Fruit fly (Drosophila melanogaster) whole organism, embryonic: ENCODE data around the gene CG42393.

Experiments
- Atf-2 ChIP-seq: fragments of 200-800 bp; sonication (Bioruptor generic); optimal IDR thresholded peaks from 2 replicates; lab custom pipeline; 2016; ENCODE audit warnings: missing biosample characterization, missing genetic modification characterization
- CG11560 ChIP-seq: fragments of 200-800 bp; sonication (Bioruptor generic); IDR thresholded peaks from 3 replicates; pipeline ENCODE4 v1.3.6; 2022; ENCODE audit warnings: missing biosample characterization, missing genetic modification characterization
- CG13624 ChIP-seq: fragments of 200-800 bp; sonication (Bioruptor generic); optimal IDR thresholded peaks from 2 replicates; lab custom pipeline; 2016; ENCODE audit warnings: missing biosample characterization, missing genetic modification characterization
- CG14014 ChIP-seq: fragments of 200-800 bp; sonication (Bioruptor generic); IDR thresholded peaks from 2 replicates; pipeline ENCODE4 v1.3.6; 2022; ENCODE audit warnings: missing biosample characterization, missing genetic modification characterization
- CG15269 ChIP-seq: fragments of 200-800 bp; sonication (Bioruptor generic); optimal IDR thresholded peaks from 2 replicates; lab custom pipeline; 2018; ENCODE audit warnings: missing biosample characterization, mild to moderate bottlenecking, missing genetic modification characterization, moderate library complexity
- CG16779 ChIP-seq: fragments of 200-800 bp; sonication (Bioruptor generic); IDR thresholded peaks from 2 replicates; pipeline ENCODE4 v1.3.6; 2022; ENCODE audit warnings: missing biosample characterization, missing genetic modification characterization
- CG1792 ChIP-seq: fragments of 200-800 bp; sonication (Bioruptor generic); optimal IDR thresholded peaks from 2 replicates; lab custom pipeline; 2016; ENCODE audit warnings: missing biosample characterization, missing genetic modification characterization
- CG18476 ChIP-seq: fragments of 200-800 bp; sonication (Bioruptor generic); optimal IDR thresholded peaks from 2 replicates; lab custom pipeline; 2016; ENCODE audit warnings: missing biosample characterization, mild to moderate bottlenecking, missing genetic modification characterization
- CG18599 ChIP-seq: fragments of 200-800 bp; sonication (Bioruptor generic); optimal IDR thresholded peaks from 3 replicates; lab custom pipeline; 2017; ENCODE audit warnings: missing biosample characterization, missing genetic modification characterization, mild to moderate bottlenecking, moderate library complexity, missing genetic modification reagents
- CG30403 ChIP-seq: fragments of 200-800 bp; sonication (Bioruptor generic); optimal IDR thresholded peaks from 3 replicates; lab custom pipeline; 2016; ENCODE audit warnings: missing biosample characterization, missing genetic modification characterization
- CG4404 ChIP-seq: fragments of 200-800 bp; sonication (Bioruptor generic); IDR thresholded peaks from 2 replicates; pipeline ENCODE4 v1.3.6; 2022; ENCODE audit warnings: missing biosample characterization, missing genetic modification characterization
- CG5953 ChIP-seq: fragments of 200-800 bp; sonication (Bioruptor generic); IDR thresholded peaks from 2 replicates; pipeline ENCODE4 v1.3.6; 2022; ENCODE audit warnings: missing biosample characterization, missing genetic modification characterization
- CG6175 ChIP-seq: fragments of 200-800 bp; sonication (Bioruptor generic); IDR thresholded peaks from 3 replicates; pipeline ENCODE4 v1.3.6; 2022; ENCODE audit warnings: missing biosample characterization, missing genetic modification characterization
- CG6272 ChIP-seq: fragments of 200-800 bp; sonication (Bioruptor generic); IDR thresholded peaks from 2 replicates; pipeline ENCODE4 v1.3.6; 2022; ENCODE audit warnings: missing biosample characterization, missing genetic modification characterization
- CG8924 ChIP-seq: fragments of 200-800 bp; optimal IDR thresholded peaks from 3 replicates; lab custom pipeline; 2019; ENCODE audit warnings: missing biosample characterization, mild to moderate bottlenecking, missing genetic modification characterization, moderate library complexity
- CHES-1-like ChIP-seq: fragments of 200-800 bp; sonication (Bioruptor generic); optimal IDR thresholded peaks from 2 replicates; lab custom pipeline; 2016; ENCODE audit warnings: missing biosample characterization, missing genetic modification characterization
- CkIIα-i1 ChIP-seq: fragments of 200-800 bp; sonication (Bioruptor generic); IDR thresholded peaks from 2 replicates; pipeline ENCODE4 v1.3.6; 2022; ENCODE audit warnings: missing biosample characterization, missing genetic modification characterization
- ERR ChIP-seq: fragments of 200-800 bp; sonication (Bioruptor generic); optimal IDR thresholded peaks from 2 replicates; lab custom pipeline; 2016; ENCODE audit warnings: missing biosample characterization, missing genetic modification characterization
- Gsc ChIP-seq: fragments of 200-800 bp; sonication (Bioruptor generic); IDR thresholded peaks from 2 replicates; pipeline ENCODE4 v1.3.6; 2022; ENCODE audit warnings: missing biosample characterization, missing genetic modification characterization
- HmgD ChIP-seq: fragments of 200-800 bp; sonication (Bioruptor generic); optimal IDR thresholded peaks from 3 replicates; lab custom pipeline; 2016; ENCODE audit warnings: missing biosample characterization, missing genetic modification characterization
- Max ChIP-seq: fragments of 200-800 bp; sonication (Bioruptor generic); optimal IDR thresholded peaks from 2 replicates; lab custom pipeline; 2016; ENCODE audit warnings: missing biosample characterization, mild to moderate bottlenecking, missing genetic modification characterization
- Mrtf ChIP-seq: fragments of 200-800 bp; sonication (Bioruptor generic); IDR thresholded peaks from 3 replicates; pipeline ENCODE4 v1.3.6; 2022; ENCODE audit warnings: missing biosample characterization, missing genetic modification characterization
- Nf-YC ChIP-seq: fragments of 200-800 bp; optimal IDR thresholded peaks from 3 replicates; lab custom pipeline; 2019; ENCODE audit warnings: missing biosample characterization, mild to moderate bottlenecking, missing genetic modification characterization, moderate library complexity
- Rx ChIP-seq: fragments of 200-800 bp; sonication (Bioruptor generic); IDR thresholded peaks from 2 replicates; pipeline ENCODE4 v1.3.6; 2022; ENCODE audit warnings: missing biosample characterization, missing genetic modification characterization
- Scr ChIP-seq: fragments of 200-800 bp; sonication (Bioruptor generic); IDR thresholded peaks from 2 replicates; pipeline ENCODE4 v1.3.6; 2022; ENCODE audit warnings: missing biosample characterization, missing genetic modification characterization; ENCODE audit not compliant: partially characterized antibody
- Sry-δ ChIP-seq: fragments of 200-800 bp; sonication (Bioruptor generic); optimal IDR thresholded peaks from 2 replicates; lab custom pipeline; 2016; ENCODE audit warnings: missing biosample characterization, missing genetic modification characterization
- Ssrp ChIP-seq: fragments of 200-800 bp; sonication (Bioruptor generic); optimal IDR thresholded peaks from 2 replicates; lab custom pipeline; 2018; ENCODE audit warnings: missing biosample characterization, mild to moderate bottlenecking, missing genetic modification characterization, moderate library complexity
- Vsx1 ChIP-seq: fragments of 200-800 bp; sonication (Bioruptor generic); optimal IDR thresholded peaks from 2 replicates; lab custom pipeline; 2017; ENCODE audit warnings: missing biosample characterization, mild to moderate bottlenecking, missing genetic modification characterization, missing genetic modification reagents
- ac ChIP-seq: fragments of 200-800 bp; sonication (Bioruptor generic); optimal IDR thresholded peaks from 3 replicates; lab custom pipeline; 2017; ENCODE audit warnings: missing biosample characterization, mild to moderate bottlenecking, missing genetic modification characterization
- ato ChIP-seq: fragments of 200-800 bp; sonication (Bioruptor generic); IDR thresholded peaks from 2 replicates; pipeline ENCODE4 v1.3.6; 2022; ENCODE audit warnings: missing biosample characterization, missing genetic modification characterization; ENCODE audit not compliant: partially characterized antibody
- chinmo ChIP-seq: fragments of 200-800 bp; sonication (Bioruptor generic); IDR thresholded peaks from 4 replicates; pipeline ENCODE4 v1.3.6; 2022; ENCODE audit warnings: missing biosample characterization, missing genetic modification characterization; ENCODE audit not compliant: partially characterized antibody
- dimm ChIP-seq: fragments of 200-800 bp; sonication (Bioruptor generic); IDR thresholded peaks from 2 replicates; pipeline ENCODE4 v1.3.6; 2022; ENCODE audit warnings: missing biosample characterization, missing genetic modification characterization
- fd64A ChIP-seq: fragments of 200-800 bp; sonication (Bioruptor generic); optimal IDR thresholded peaks from 3 replicates; lab custom pipeline; 2018; ENCODE audit warnings: missing biosample characterization, mild to moderate bottlenecking, missing genetic modification characterization
- gcm2 ChIP-seq: fragments of 200-800 bp; sonication (Bioruptor generic); optimal IDR thresholded peaks from 2 replicates; lab custom pipeline; 2016; ENCODE audit warnings: missing biosample characterization, missing genetic modification characterization
- hbn ChIP-seq: fragments of 200-800 bp; sonication (Bioruptor generic); IDR thresholded peaks from 2 replicates; pipeline ENCODE4 v1.3.6; 2022; ENCODE audit warnings: missing biosample characterization, missing genetic modification characterization; ENCODE audit not compliant: partially characterized antibody
- jumu ChIP-seq: fragments of 200-800 bp; sonication (Bioruptor generic); optimal IDR thresholded peaks from 3 replicates; lab custom pipeline; 2016; ENCODE audit warnings: missing biosample characterization, missing genetic modification characterization
- mam ChIP-seq: fragments of 200-800 bp; sonication (Bioruptor generic); optimal IDR thresholded peaks from 3 replicates; lab custom pipeline; 2016; ENCODE audit warnings: missing biosample characterization, missing genetic modification characterization
- nerfin-1 ChIP-seq: fragments of 200-800 bp; sonication (Bioruptor generic); optimal IDR thresholded peaks from 3 replicates; lab custom pipeline; 2019; ENCODE audit warnings: missing biosample characterization, mild to moderate bottlenecking, missing genetic modification characterization, moderate library complexity
- prd ChIP-seq, 3 experiments: fragments of >200 bp in 2 of 3; fragments of 200-800 bp in 1 of 3; sonication (Bioruptor generic) in 1 of 3; optimal IDR thresholded peaks in 2 of 3; IDR thresholded peaks in 1 of 3; 2 replicates in 2 of 3; 3 replicates in 1 of 3; pipeline versions ENCODE4 v1.3.6 to Lab custom; 2017 to 2022; ENCODE audit warnings: missing biosample characterization in 1 of 3, missing genetic modification characterization in 1 of 3
- seq ChIP-seq: fragments of 200-800 bp; sonication (Bioruptor generic); IDR thresholded peaks from 2 replicates; pipeline ENCODE4 v1.3.6; 2022; ENCODE audit warnings: missing biosample characterization, missing genetic modification characterization
- sna ChIP-seq: fragments of 200-800 bp; sonication (Bioruptor generic); IDR thresholded peaks from 2 replicates; pipeline ENCODE4 v1.3.6; 2022; ENCODE audit warnings: missing biosample characterization, missing genetic modification characterization; ENCODE audit not compliant: partially characterized antibody
- sqz ChIP-seq: fragments of 200-800 bp; sonication (Bioruptor generic); optimal IDR thresholded peaks from 3 replicates; lab custom pipeline; 2018; ENCODE audit warnings: missing biosample characterization, mild to moderate bottlenecking, missing genetic modification characterization
- ssp ChIP-seq: fragments of 200-800 bp; sonication (Bioruptor generic); IDR thresholded peaks from 2 replicates; pipeline ENCODE4 v1.3.6; 2022; ENCODE audit warnings: missing biosample characterization, missing genetic modification characterization
- twi ChIP-seq: fragments of 200-800 bp; optimal IDR thresholded peaks from 2 replicates; lab custom pipeline; 2019; ENCODE audit warnings: missing biosample characterization, mild to moderate bottlenecking, missing genetic modification characterization, moderate library complexity
- tx ChIP-seq: fragments of 200-800 bp; sonication (Bioruptor generic); optimal IDR thresholded peaks from 2 replicates; lab custom pipeline; 2016; ENCODE audit warnings: missing biosample characterization, missing genetic modification characterization
- vvl ChIP-seq: fragments of 200-800 bp; sonication (Bioruptor generic); IDR thresholded peaks from 2 replicates; pipeline ENCODE4 v1.3.6; 2022; ENCODE audit warnings: missing biosample characterization, missing genetic modification characterization
- zen ChIP-seq: fragments of 200-800 bp; sonication (Bioruptor generic); optimal IDR thresholded peaks from 3 replicates; lab custom pipeline; 2018; ENCODE audit warnings: missing biosample characterization, mild to moderate bottlenecking, missing genetic modification characterization, moderate library complexity
- zen2 ChIP-seq: fragments of 200-800 bp; sonication (Bioruptor generic); IDR thresholded peaks from 3 replicates; pipeline ENCODE4 v1.3.6; 2022; ENCODE audit warnings: missing biosample characterization, missing genetic modification characterization; ENCODE audit not compliant: partially characterized antibody
- zfh1 ChIP-seq: fragments of 200-800 bp; sonication (Bioruptor generic); IDR thresholded peaks from 3 replicates; pipeline ENCODE4 v1.3.6; 2022; ENCODE audit warnings: missing biosample characterization, missing genetic modification characterization

CG42393 gene

dm6 chr3L:18029546-18030300 is 12.8 kb upstream of the CG42393 start (continued):
- no peak for TF ChIP-seq mam
- peak; percentile 39 for TF ChIP-seq Nf-YC (tag; lab: Kevin White, UChicago)
- no peak for TF ChIP-seq CG11560 (tag; lab: Robert Waterston, UW)
- TF ChIP-seq vvl, result peak; percentile 81
- TF ChIP-seq CG6272 (GFP tag; lab: Robert Waterston, UW), result no peak
- TF ChIP-seq Scr (GFP tag; lab: Robert Waterston, UW), result no peak
- TF ChIP-seq sna (GFP tag; lab: Robert Waterston, UW), result peak; percentile 37; the same call in 1 of the 2 replicates
- TF ChIP-seq Ssrp (tag; lab: Kevin White, UChicago), result no peak
- TF ChIP-seq CG16779, result peak; percentile 73; the same call in 1 of the 2 replicates
- no peak for TF ChIP-seq zen (tag; lab: Kevin White, UChicago)
- TF ChIP-seq nerfin-1 (tag; lab: Kevin White, UChicago), result peak; percentile 76
- peak; percentile 43 for TF ChIP-seq CG18476 (GFP tag; lab: Kevin White, UChicago)
- no peak for TF ChIP-seq dimm (GFP tag; lab: Robert Waterston, UW)
- TF ChIP-seq ssp (GFP tag; lab: Robert Waterston, UW), result no peak
- no peak for TF ChIP-seq ato (GFP tag; lab: Robert Waterston, UW)
- no peak; the same call in 2 of the 3 replicates for TF ChIP-seq zen2
- TF ChIP-seq Rx (GFP tag; lab: Robert Waterston, UW), result no peak
- TF ChIP-seq Atf-2 (GFP tag; lab: Kevin White, UChicago), result peak; percentile 23
- peak; percentile 56 for TF ChIP-seq Max (GFP tag; lab: Kevin White, UChicago)
- no peak for TF ChIP-seq CG6175 (GFP tag; lab: Robert Waterston, UW)
- no peak for TF ChIP-seq Gsc (GFP tag; lab: Robert Waterston, UW)
- peak; percentile 58; the same call in 2 of the 3 replicates for TF ChIP-seq Mrtf (GFP tag; lab: Robert Waterston, UW)
- TF ChIP-seq twi (tag; lab: Kevin White, UChicago), result peak; percentile 54
- peak; percentile 87 for TF ChIP-seq fd64A (GFP tag; lab: Kevin White, UChicago)
- peak; percentile 30 for TF ChIP-seq jumu
- peak; percentile 47; the same call in 1 of the 2 replicates for TF ChIP-seq CG5953 (GFP tag; lab: Robert Waterston, UW)
- TF ChIP-seq CG30403 (GFP tag; lab: Kevin White, UChicago), result peak; percentile 54
- no peak for TF ChIP-seq CG4404
- peak; percentile 70 for TF ChIP-seq CG8924 (tag; lab: Kevin White, UChicago)
- no peak for TF ChIP-seq prd (optimal IDR thresholded peaks at IDR 0.05; lab: Kevin White, UChicago)
- TF ChIP-seq prd (GFP tag; IDR thresholded peaks at IDR 0.05; lab: Robert Waterston, UW), result peak; percentile 42; the same call in 1 of the 3 replicates
- peak; percentile 97 for TF ChIP-seq chinmo (GFP tag; lab: Robert Waterston, UW)
- peak; percentile 78 for TF ChIP-seq zfh1 (GFP tag; lab: Robert Waterston, UW)
- peak; percentile 87 for TF ChIP-seq CG18599 (GFP tag; lab: Kevin White, UChicago)
- peak; percentile 73 for TF ChIP-seq CG1792 (GFP tag; lab: Kevin White, UChicago)
- TF ChIP-seq ERR (GFP tag; lab: Kevin White, UChicago), result peak; percentile 91
- TF ChIP-seq CHES-1-like (GFP tag; lab: Kevin White, UChicago), result peak; percentile 70
- peak; percentile 47 for TF ChIP-seq tx
- peak; percentile 45 for TF ChIP-seq HmgD (GFP tag; lab: Kevin White, UChicago)
- TF ChIP-seq CG15269 (tag; lab: Kevin White, UChicago), result peak; percentile 44
- peak; percentile 44 for TF ChIP-seq sqz (GFP tag; lab: Kevin White, UChicago)
- peak; percentile 83; the same call in 1 of the 2 replicates for TF ChIP-seq CG14014
- TF ChIP-seq Vsx1 (GFP tag; lab: Kevin White, UChicago), result peak; percentile 87
- TF ChIP-seq hbn (GFP tag; lab: Robert Waterston, UW), result peak; percentile 13; the same call in 1 of the 2 replicates
- peak; percentile 35 for TF ChIP-seq Sry-δ (GFP tag; lab: Kevin White, UChicago)
- TF ChIP-seq CG13624 (GFP tag; lab: Kevin White, UChicago), result peak; percentile 19
- TF ChIP-seq gcm2, result peak; percentile 69
- peak; percentile 74 for TF ChIP-seq ac (GFP tag; lab: Kevin White, UChicago)
- TF ChIP-seq seq (GFP tag; lab: Robert Waterston, UW), result peak; percentile 89
- TF ChIP-seq CkIIα-i1 (GFP tag; lab: Robert Waterston, UW), result no peak
